Worm (Caenorhabditis elegans) whole organism, mixed stage, embryonic: ENCODE data around the gene exos-1.
"Not testable (repeated sequence)": the region's sequence is repeated elsewhere in the genome, so short reads cannot be mapped to it uniquely, and the experiment has no call there.

Source experiments
- bed-3 ChIP-seq: fragments of 200-800 bp; sonication (Bioruptor generic); optimal IDR thresholded peaks from 3 replicates; lab custom pipeline; 2018; ENCODE audit warnings: mild to moderate bottlenecking, missing genetic modification characterization, moderate library complexity, missing compliant biosample characterization
- blmp-1 ChIP-seq: fragments of 150-350 bp; optimal IDR thresholded peaks from 2 replicates; lab custom pipeline; 2014; ENCODE audit warnings: missing biosample characterization, missing genetic modification characterization
- ceh-39 ChIP-seq: fragments of 150-350 bp; optimal IDR thresholded peaks from 2 replicates; lab custom pipeline; 2014; ENCODE audit warnings: missing biosample characterization, missing genetic modification characterization
- ceh-43 ChIP-seq: fragments of 200-800 bp; sonication (Bioruptor generic); optimal IDR thresholded peaks from 2 replicates; lab custom pipeline; 2018; ENCODE audit warnings: mild to moderate bottlenecking, missing genetic modification characterization, moderate library complexity, missing compliant biosample characterization
- ceh-83 ChIP-seq: fragments of 200-800 bp; sonication (Bioruptor generic); optimal IDR thresholded peaks from 2 replicates; lab custom pipeline; 2018; ENCODE audit warnings: mild to moderate bottlenecking, missing genetic modification characterization, missing compliant biosample characterization
- ces-1 ChIP-seq: fragments of 150-350 bp; optimal IDR thresholded peaks from 2 replicates; lab custom pipeline; 2014; ENCODE audit warnings: missing biosample characterization, missing genetic modification reagents, missing genetic modification characterization
- cnd-1 ChIP-seq: fragments of 200-800 bp; sonication (Bioruptor generic); optimal IDR thresholded peaks from 2 replicates; lab custom pipeline; 2018; ENCODE audit warnings: mild to moderate bottlenecking, missing genetic modification characterization, missing compliant biosample characterization
- drap-1 ChIP-seq: fragments of 200-800 bp; sonication (Bioruptor generic); optimal IDR thresholded peaks from 3 replicates; lab custom pipeline; 2018; ENCODE audit warnings: mild to moderate bottlenecking, missing genetic modification characterization, missing compliant biosample characterization
- elt-1 ChIP-seq: sonication (generic microtip); optimal IDR thresholded peaks from 2 replicates; lab custom pipeline; 2017; ENCODE audit warnings: missing genetic modification characterization, mild to moderate bottlenecking, missing compliant biosample characterization, antibody characterized with exemption, moderate library complexity, borderline replicate concordance; ENCODE audit not compliant: insufficient read depth
- flh-1 ChIP-seq: fragments of 200-800 bp; sonication (Bioruptor generic); optimal IDR thresholded peaks from 2 replicates; lab custom pipeline; 2018; ENCODE audit warnings: mild to moderate bottlenecking, missing genetic modification characterization, moderate library complexity, missing compliant biosample characterization
- ham-2 ChIP-seq: fragments of 200-800 bp; sonication (Bioruptor generic); optimal IDR thresholded peaks from 2 replicates; lab custom pipeline; 2018; ENCODE audit warnings: mild to moderate bottlenecking, missing genetic modification characterization, missing compliant biosample characterization
- hlh-1 ChIP-seq: fragments of 150-350 bp; optimal IDR thresholded peaks from 2 replicates; lab custom pipeline; 2014; ENCODE audit warnings: missing biosample characterization, missing genetic modification reagents, missing genetic modification characterization
- lin-13 ChIP-seq: fragments of 150-350 bp; optimal IDR thresholded peaks from 2 replicates; lab custom pipeline; 2014; ENCODE audit warnings: missing biosample characterization, missing genetic modification characterization
- lsy-2 ChIP-seq: fragments of 150-350 bp; optimal IDR thresholded peaks from 2 replicates; lab custom pipeline; 2014; ENCODE audit warnings: missing biosample characterization, missing genetic modification characterization
- mab-5 ChIP-seq: fragments of 150-350 bp; optimal IDR thresholded peaks from 2 replicates; lab custom pipeline; 2014; ENCODE audit warnings: missing biosample characterization, missing genetic modification characterization
- mep-1 ChIP-seq: fragments of 150-350 bp; optimal IDR thresholded peaks from 2 replicates; lab custom pipeline; 2017; ENCODE audit warnings: missing biosample characterization, missing genetic modification reagents, missing genetic modification characterization, inconsistent platforms
- mls-2 ChIP-seq: sonication (generic microtip); optimal IDR thresholded peaks from 2 replicates; lab custom pipeline; 2016; ENCODE audit warnings: mild to moderate bottlenecking, missing genetic modification characterization, moderate library complexity, missing compliant biosample characterization
- nhr-12 ChIP-seq: fragments of 150-350 bp; optimal IDR thresholded peaks from 2 replicates; lab custom pipeline; 2014; ENCODE audit warnings: missing biosample characterization, missing genetic modification characterization
- nhr-2 ChIP-seq: fragments of 150-350 bp; optimal IDR thresholded peaks from 2 replicates; lab custom pipeline; 2014; ENCODE audit warnings: missing biosample characterization, missing genetic modification characterization
- nhr-237 ChIP-seq: fragments of 150-350 bp; optimal IDR thresholded peaks from 2 replicates; lab custom pipeline; 2014; ENCODE audit warnings: missing biosample characterization, missing genetic modification characterization
- nhr-28 ChIP-seq: fragments of 150-350 bp; optimal IDR thresholded peaks from 2 replicates; lab custom pipeline; 2014; ENCODE audit warnings: missing biosample characterization, missing genetic modification characterization
- nhr-76 ChIP-seq: sonication (generic microtip); optimal IDR thresholded peaks from 2 replicates; lab custom pipeline; 2017; ENCODE audit warnings: missing biosample characterization, missing genetic modification characterization
- pha-4 ChIP-seq: fragments of 150-350 bp; optimal IDR thresholded peaks from 2 replicates; lab custom pipeline; 2018; ENCODE audit warnings: missing biosample characterization, missing genetic modification reagents, missing genetic modification characterization
- sem-2 ChIP-seq: fragments of 200-800 bp; sonication (Bioruptor generic); optimal IDR thresholded peaks from 2 replicates; lab custom pipeline; 2018; ENCODE audit warnings: mild to moderate bottlenecking, missing genetic modification characterization, missing compliant biosample characterization
- snpc-4 ChIP-seq: fragments of 150-350 bp; optimal IDR thresholded peaks from 2 replicates; lab custom pipeline; 2014; ENCODE audit warnings: missing biosample characterization, missing genetic modification characterization
- tbx-8 ChIP-seq: fragments of 200-800 bp; sonication (Bioruptor generic); optimal IDR thresholded peaks from 2 replicates; lab custom pipeline; 2018; ENCODE audit warnings: mild to moderate bottlenecking, missing genetic modification characterization, moderate library complexity, missing compliant biosample characterization
- unc-120 ChIP-seq: sonication (generic microtip); optimal IDR thresholded peaks from 2 replicates; lab custom pipeline; 2017; ENCODE audit warnings: missing genetic modification characterization, missing compliant biosample characterization; ENCODE audit not compliant: poor library complexity, severe bottlenecking
- unc-39 ChIP-seq: fragments of 150-350 bp; optimal IDR thresholded peaks from 2 replicates; lab custom pipeline; 2014; ENCODE audit warnings: missing biosample characterization, missing genetic modification characterization
- unc-62 ChIP-seq: fragments of 150-350 bp; optimal IDR thresholded peaks from 2 replicates; lab custom pipeline; 2014; ENCODE audit warnings: missing biosample characterization, missing genetic modification reagents, missing genetic modification characterization
- zip-8 ChIP-seq: fragments of 150-350 bp; optimal IDR thresholded peaks from 2 replicates; lab custom pipeline; 2014; ENCODE audit warnings: missing biosample characterization, missing genetic modification characterization
- ztf-11 ChIP-seq: fragments of 150-350 bp; optimal IDR thresholded peaks from 2 replicates; lab custom pipeline; 2014; ENCODE audit warnings: missing biosample characterization, missing genetic modification characterization

The exos-1 gene

ce11 chrIII:11010597-11010996 lies 1.8 kb downstream of the exos-1 start:
- TF ChIP-seq mab-5 = no peak
- TF ChIP-seq flh-1 = no peak

- TF ChIP-seq mls-2 (no peak), unc-120 (tag; lab: Kevin White, UChicago) (no peak), ztf-11 (tag; lab: Kevin White, UChicago) (no peak), lin-13 (tag; lab: Kevin White, UChicago) (no peak)
Observed at ce11 chrIII:11012264-11012663, 3.4 kb downstream of the exos-1 start, which contains the start of gene kvs-4. TSS of gene kvs-4 (plus strand) at chrIII:11012564.

- peak; percentile 11 for TF ChIP-seq ceh-83
- TF ChIP-seq zip-8 (tag; lab: Kevin White, UChicago) = no peak
Observed at ce11 chrIII:11022278-11022677, 13.4 kb downstream of the exos-1 start.

- TF ChIP-seq unc-120 (tag; lab: Kevin White, UChicago) = no peak
- TF ChIP-seq, all 35 proteins: peak for 0
Observed at ce11 chrIII:11025138-11025537, 16.3 kb downstream of the exos-1 start.

- no peak for TF ChIP-seq lin-13 (tag; lab: Kevin White, UChicago)
- no peak for TF ChIP-seq zip-8 (tag; lab: Kevin White, UChicago)
- TF ChIP-seq unc-120 (tag; lab: Kevin White, UChicago) = no peak
- no peak for TF ChIP-seq flh-1
- no peak for TF ChIP-seq tbx-8
- no peak for TF ChIP-seq ces-1 (GFP tag; lab: Kevin White, UChicago)
- no peak for TF ChIP-seq ztf-11 (tag; lab: Kevin White, UChicago)
- no peak for TF ChIP-seq unc-39 (tag; lab: Kevin White, UChicago)
- no peak for TF ChIP-seq unc-62 (GFP tag; lab: Kevin White, UChicago)
- no peak for TF ChIP-seq hlh-1
- no peak for TF ChIP-seq ceh-43
- TF ChIP-seq cnd-1 = no peak
- TF ChIP-seq nhr-2 (tag; lab: Kevin White, UChicago) = no peak
- TF ChIP-seq ham-2 (GFP tag; lab: Kevin White, UChicago) = no peak
- no peak for TF ChIP-seq nhr-237 (tag; lab: Kevin White, UChicago)
- no peak for TF ChIP-seq nhr-12 (tag; lab: Kevin White, UChicago)
- TF ChIP-seq bed-3 (GFP tag; lab: Kevin White, UChicago) = no peak
- TF ChIP-seq blmp-1 (tag; lab: Kevin White, UChicago) = no peak
- no peak for TF ChIP-seq drap-1 (GFP tag; lab: Kevin White, UChicago)
- TF ChIP-seq, all 35 proteins: peak for 0
Observed at ce11 chrIII:11026516-11027048, 17.7 kb downstream of the exos-1 start, which contains the start of gene Y48A6B.7. TSS of gene Y48A6B.7 (minus strand) at chrIII:11026566.

- TF ChIP-seq elt-1 (tag; lab: Kevin White, UChicago); tbx-8; drap-1 (GFP tag; lab: Kevin White, UChicago): not testable (repeated sequence)
Observed at ce11 chrIII:11029337-11029736, 20.5 kb downstream of the exos-1 start, which contains the start of gene Y48A6B.8. TSS of gene Y48A6B.8 (minus strand) at chrIII:11029437.

- no peak for TF ChIP-seq tbx-8
- no peak for TF ChIP-seq nhr-76 (tag; lab: Kevin White, UChicago)
- TF ChIP-seq mep-1 (tag; lab: Kevin White, UChicago) = no peak
- no peak for TF ChIP-seq mls-2
- no peak for TF ChIP-seq cnd-1
- TF ChIP-seq lsy-2 (tag; lab: Kevin White, UChicago) = no peak
- no peak for TF ChIP-seq unc-120 (tag; lab: Kevin White, UChicago)
- no peak for TF ChIP-seq nhr-12 (tag; lab: Kevin White, UChicago)
- no peak for TF ChIP-seq snpc-4
- no peak for TF ChIP-seq pha-4 (tag; lab: Kevin White, UChicago)
- TF ChIP-seq flh-1 = no peak
- TF ChIP-seq lin-13 (tag; lab: Kevin White, UChicago) = no peak
- TF ChIP-seq elt-1 (tag; lab: Kevin White, UChicago) = no peak
- no peak for TF ChIP-seq ces-1 (GFP tag; lab: Kevin White, UChicago)
- TF ChIP-seq ceh-39 (tag; lab: Kevin White, UChicago) = no peak
- TF ChIP-seq ztf-11 (tag; lab: Kevin White, UChicago) = no peak
- TF ChIP-seq sem-2 (GFP tag; lab: Kevin White, UChicago) = no peak
- no peak for TF ChIP-seq nhr-28 (tag; lab: Kevin White, UChicago)
- TF ChIP-seq unc-62 (GFP tag; lab: Kevin White, UChicago) = no peak
Observed at ce11 chrIII:11031309-11031708, 22.5 kb downstream of the exos-1 start, which contains the start of gene Y48A6B.14. TSS of gene Y48A6B.14 (plus strand) at chrIII:11031609.
